Worm (Caenorhabditis elegans) whole organism, mixed stage, embryonic: Measurements from ENCODE around the gene C54E4.5.

Experiments used
- ceh-43 ChIP-seq: fragments of 200-800 bp; sonication (Bioruptor generic); optimal IDR thresholded peaks from 2 replicates; lab custom pipeline; 2018; ENCODE audit warnings: mild to moderate bottlenecking, missing genetic modification characterization, moderate library complexity, missing compliant biosample characterization
- ceh-83 ChIP-seq: fragments of 200-800 bp; sonication (Bioruptor generic); optimal IDR thresholded peaks from 2 replicates; lab custom pipeline; 2018; ENCODE audit warnings: mild to moderate bottlenecking, missing genetic modification characterization, missing compliant biosample characterization
- lin-13 ChIP-seq: fragments of 150-350 bp; optimal IDR thresholded peaks from 2 replicates; lab custom pipeline; 2014; ENCODE audit warnings: missing biosample characterization, missing genetic modification characterization
- lsy-2 ChIP-seq: fragments of 150-350 bp; optimal IDR thresholded peaks from 2 replicates; lab custom pipeline; 2014; ENCODE audit warnings: missing biosample characterization, missing genetic modification characterization
- nhr-237 ChIP-seq: fragments of 150-350 bp; optimal IDR thresholded peaks from 2 replicates; lab custom pipeline; 2014; ENCODE audit warnings: missing biosample characterization, missing genetic modification characterization
- nhr-28 ChIP-seq: fragments of 150-350 bp; optimal IDR thresholded peaks from 2 replicates; lab custom pipeline; 2014; ENCODE audit warnings: missing biosample characterization, missing genetic modification characterization
- snpc-4 ChIP-seq: fragments of 150-350 bp; optimal IDR thresholded peaks from 2 replicates; lab custom pipeline; 2014; ENCODE audit warnings: missing biosample characterization, missing genetic modification characterization
- sptf-1 ChIP-seq: sonication (generic microtip); optimal IDR thresholded peaks from 2 replicates; lab custom pipeline; 2017; ENCODE audit warnings: mild to moderate bottlenecking, missing genetic modification characterization, moderate library complexity, missing compliant biosample characterization
- unc-39 ChIP-seq: fragments of 150-350 bp; optimal IDR thresholded peaks from 2 replicates; lab custom pipeline; 2014; ENCODE audit warnings: missing biosample characterization, missing genetic modification characterization
- unc-62 ChIP-seq: fragments of 150-350 bp; optimal IDR thresholded peaks from 2 replicates; lab custom pipeline; 2014; ENCODE audit warnings: missing biosample characterization, missing genetic modification reagents, missing genetic modification characterization
- ztf-11 ChIP-seq: fragments of 150-350 bp; optimal IDR thresholded peaks from 2 replicates; lab custom pipeline; 2014; ENCODE audit warnings: missing biosample characterization, missing genetic modification characterization

DNA sequence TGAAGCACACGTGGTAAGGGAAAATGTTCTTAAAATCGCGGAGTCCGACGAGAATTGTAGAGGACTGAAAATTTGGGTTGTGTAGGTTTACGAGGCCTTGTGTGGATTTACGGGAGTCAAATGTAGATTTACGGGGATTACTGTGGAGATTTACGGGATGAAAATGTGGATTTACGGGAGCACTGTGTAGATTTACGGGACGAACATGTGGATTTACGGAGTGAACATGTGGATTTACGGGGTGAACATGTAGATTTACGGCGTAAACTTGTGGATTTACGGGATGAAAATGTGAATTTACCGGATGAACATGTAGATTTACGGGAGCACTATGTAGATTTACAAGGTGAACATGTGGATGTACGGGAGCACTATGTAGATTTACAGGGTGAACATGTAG is 7.1 kb upstream of the C54E4.5 start:
- TF ChIP-seq snpc-4 (no peak), ceh-43 (GFP tag; lab: Kevin White, UChicago) (no peak), unc-62 (GFP tag; lab: Kevin White, UChicago) (no peak), lin-13 (tag; lab: Kevin White, UChicago) (no peak), sptf-1 (tag; lab: Kevin White, UChicago) (no peak), ceh-83 (GFP tag; lab: Kevin White, UChicago) (no peak), lsy-2 (tag; lab: Kevin White, UChicago) (no peak), ztf-11 (no peak), nhr-237 (no peak), unc-39 (tag; lab: Kevin White, UChicago) (no peak), nhr-28 (tag; lab: Kevin White, UChicago) (no peak)
